Worm (Caenorhabditis elegans) whole organism, L2 larva: ENCODE results near the gene ZK1320.13.

Source experiments
- C34F6.9 ChIP-seq: fragments of 150-350 bp; optimal IDR thresholded peaks from 2 replicates; lab custom pipeline; 2014; ENCODE audit warnings: missing biosample characterization, missing genetic modification characterization
- F13H6.1 ChIP-seq: sonication (generic microtip); optimal IDR thresholded peaks from 2 replicates; lab custom pipeline; 2016; ENCODE audit warnings: missing genetic modification characterization, missing compliant biosample characterization
- R02D3.7 ChIP-seq: fragments of 150-350 bp; optimal IDR thresholded peaks from 2 replicates; lab custom pipeline; 2014; ENCODE audit warnings: missing biosample characterization, missing genetic modification characterization
- Y55F3AM.14 ChIP-seq: fragments of 200-800 bp; sonication (Bioruptor generic); optimal IDR thresholded peaks from 2 replicates; lab custom pipeline; 2018; ENCODE audit warnings: mild to moderate bottlenecking, missing genetic modification characterization, missing compliant biosample characterization
- ZK546.5 ChIP-seq: sonication (generic microtip); optimal IDR thresholded peaks from 2 replicates; lab custom pipeline; 2017; ENCODE audit warnings: missing biosample characterization, missing genetic modification characterization
- alr-1 ChIP-seq: fragments of 150-350 bp; optimal IDR thresholded peaks from 2 replicates; lab custom pipeline; 2014; ENCODE audit warnings: missing biosample characterization, missing genetic modification characterization
- aly-2 ChIP-seq: fragments of 150-350 bp; optimal IDR thresholded peaks from 2 replicates; lab custom pipeline; 2014; ENCODE audit warnings: missing biosample characterization, missing genetic modification characterization
- ama-1 ChIP-seq: fragments of 150-350 bp; optimal IDR thresholded peaks from 2 replicates; lab custom pipeline; 2018; ENCODE audit warnings: inconsistent platforms
- blmp-1 ChIP-seq: sonication (generic microtip); optimal IDR thresholded peaks from 2 replicates; lab custom pipeline; 2017; ENCODE audit warnings: missing genetic modification characterization, mild to moderate bottlenecking, missing compliant biosample characterization, antibody characterized with exemption, moderate library complexity; ENCODE audit not compliant: insufficient read depth
- ceh-16 ChIP-seq: fragments of 150-350 bp; optimal IDR thresholded peaks from 2 replicates; lab custom pipeline; 2014; ENCODE audit warnings: missing biosample characterization, missing genetic modification characterization
- ceh-82 ChIP-seq: fragments of 150-350 bp; optimal IDR thresholded peaks from 2 replicates; lab custom pipeline; 2014; ENCODE audit warnings: missing biosample characterization, missing genetic modification characterization
- crh-2 ChIP-seq: sonication (generic microtip); optimal IDR thresholded peaks from 2 replicates; lab custom pipeline; 2017; ENCODE audit warnings: missing biosample characterization, missing genetic modification characterization
- dmd-4 ChIP-seq: sonication (generic microtip); optimal IDR thresholded peaks from 2 replicates; lab custom pipeline; 2017; ENCODE audit warnings: missing biosample characterization, missing genetic modification characterization
- egl-27 ChIP-seq: sonication (generic microtip); optimal IDR thresholded peaks from 3 replicates; lab custom pipeline; 2017; ENCODE audit warnings: missing biosample characterization, missing genetic modification reagents, missing genetic modification characterization
- elt-1 ChIP-seq: fragments of 150-350 bp; optimal IDR thresholded peaks from 2 replicates; lab custom pipeline; 2014; ENCODE audit warnings: missing biosample characterization, missing genetic modification characterization
- elt-3 ChIP-seq: sonication (generic microtip); optimal IDR thresholded peaks from 2 replicates; lab custom pipeline; 2017; ENCODE audit warnings: missing biosample characterization, missing genetic modification characterization
- fos-1 ChIP-seq: fragments of 150-350 bp; optimal IDR thresholded peaks from 2 replicates; lab custom pipeline; 2014; ENCODE audit warnings: missing biosample characterization, missing genetic modification characterization
- gmeb-1 ChIP-seq: fragments of 150-350 bp; optimal IDR thresholded peaks from 2 replicates; lab custom pipeline; 2014; ENCODE audit warnings: missing biosample characterization, missing genetic modification characterization
- lin-11 ChIP-seq: fragments of 150-350 bp; sonication (generic microtip); optimal IDR thresholded peaks from 2 replicates; lab custom pipeline; 2014; ENCODE audit warnings: missing biosample characterization, missing genetic modification characterization, inconsistent platforms, mixed read lengths
- lin-13 ChIP-seq: fragments of 150-350 bp; optimal IDR thresholded peaks from 2 replicates; lab custom pipeline; 2014; ENCODE audit warnings: missing biosample characterization, missing genetic modification reagents, missing genetic modification characterization
- lin-39 ChIP-seq: fragments of 150-350 bp; optimal IDR thresholded peaks from 2 replicates; lab custom pipeline; 2014; ENCODE audit warnings: missing biosample characterization, missing genetic modification reagents, missing genetic modification characterization
- lsy-2 ChIP-seq, 2 experiments: fragments of 150-350 bp in 1 of 2; sonication (generic microtip) in 1 of 2; optimal IDR thresholded peaks; 2 replicates each; lab custom pipeline; 2014 to 2017; ENCODE audit warnings: missing biosample characterization in 2 of 2, missing genetic modification characterization in 2 of 2
- mab-5 ChIP-seq: fragments of 150-350 bp; optimal IDR thresholded peaks from 2 replicates; lab custom pipeline; 2014; ENCODE audit warnings: missing biosample characterization, missing genetic modification characterization
- mbf-1 ChIP-seq: sonication (generic microtip); optimal IDR thresholded peaks from 2 replicates; lab custom pipeline; 2017; ENCODE audit warnings: missing biosample characterization, missing genetic modification characterization
- mdl-1 ChIP-seq, 2 experiments: fragments of 150-350 bp in 1 of 2; sonication (generic microtip) in 1 of 2; optimal IDR thresholded peaks; 2 replicates each; lab custom pipeline; 2017; ENCODE audit warnings: missing biosample characterization in 2 of 2, missing genetic modification characterization in 2 of 2
- nhr-10 ChIP-seq: sonication (generic microtip); optimal IDR thresholded peaks from 2 replicates; lab custom pipeline; 2017; ENCODE audit warnings: missing biosample characterization, missing genetic modification characterization
- nhr-11 ChIP-seq: fragments of 150-350 bp; optimal IDR thresholded peaks from 2 replicates; lab custom pipeline; 2014; ENCODE audit warnings: missing biosample characterization, missing genetic modification characterization
- nhr-12 ChIP-seq: fragments of 150-350 bp; optimal IDR thresholded peaks from 2 replicates; lab custom pipeline; 2014; ENCODE audit warnings: missing biosample characterization, missing genetic modification characterization
- nhr-129 ChIP-seq: fragments of 150-350 bp; optimal IDR thresholded peaks from 2 replicates; lab custom pipeline; 2014; ENCODE audit warnings: missing biosample characterization, missing genetic modification characterization
- nhr-21 ChIP-seq: fragments of 150-350 bp; optimal IDR thresholded peaks from 2 replicates; lab custom pipeline; 2014; ENCODE audit warnings: missing biosample characterization, missing genetic modification characterization
- nhr-23 ChIP-seq: fragments of 150-350 bp; optimal IDR thresholded peaks from 2 replicates; lab custom pipeline; 2014; ENCODE audit warnings: missing biosample characterization, missing genetic modification reagents, missing genetic modification characterization
- nhr-237 ChIP-seq: fragments of 150-350 bp; optimal IDR thresholded peaks from 2 replicates; lab custom pipeline; 2014; ENCODE audit warnings: missing biosample characterization, missing genetic modification characterization
- nhr-25 ChIP-seq: fragments of 150-350 bp; sonication (generic microtip); optimal IDR thresholded peaks from 3 replicates; lab custom pipeline; 2014; ENCODE audit warnings: missing biosample characterization, missing genetic modification characterization
- nhr-6 ChIP-seq: fragments of 150-350 bp; optimal IDR thresholded peaks from 2 replicates; lab custom pipeline; 2014; ENCODE audit warnings: missing biosample characterization, missing genetic modification characterization
- nhr-77 ChIP-seq: fragments of 150-350 bp; optimal IDR thresholded peaks from 2 replicates; lab custom pipeline; 2014; ENCODE audit warnings: missing biosample characterization, missing genetic modification characterization
- peb-1 ChIP-seq: fragments of 150-350 bp; optimal IDR thresholded peaks from 2 replicates; lab custom pipeline; 2014; ENCODE audit warnings: missing biosample characterization, missing genetic modification characterization
- sem-4 ChIP-seq: fragments of 150-350 bp; optimal IDR thresholded peaks from 2 replicates; lab custom pipeline; 2014; ENCODE audit warnings: missing biosample characterization, missing genetic modification reagents, missing genetic modification characterization
- skn-1 ChIP-seq: sonication (generic microtip); optimal IDR thresholded peaks from 2 replicates; lab custom pipeline; 2017; ENCODE audit warnings: missing biosample characterization, missing genetic modification characterization
- sma-3 ChIP-seq: sonication (generic microtip); optimal IDR thresholded peaks from 2 replicates; lab custom pipeline; 2016; ENCODE audit warnings: missing genetic modification reagents, missing genetic modification characterization, missing compliant biosample characterization
- sma-9 ChIP-seq, 2 experiments: fragments of 150-350 bp in 1 of 2; sonication (generic microtip) in 1 of 2; optimal IDR thresholded peaks; 2 replicates each; lab custom pipeline; 2014 to 2016; ENCODE audit warnings: missing genetic modification characterization in 2 of 2, mild to moderate bottlenecking in 1 of 2, missing biosample characterization in 1 of 2, missing compliant biosample characterization in 1 of 2, missing genetic modification reagents in 1 of 2, moderate library complexity in 1 of 2
- snpc-4 ChIP-seq: fragments of 150-350 bp; optimal IDR thresholded peaks from 2 replicates; lab custom pipeline; 2014; ENCODE audit warnings: missing biosample characterization, missing genetic modification characterization
- unc-55 ChIP-seq: fragments of 150-350 bp; sonication (generic microtip); optimal IDR thresholded peaks from 3 replicates; lab custom pipeline; 2014; ENCODE audit warnings: missing biosample characterization, missing genetic modification reagents, missing genetic modification characterization
- unc-62 ChIP-seq: fragments of 150-350 bp; optimal IDR thresholded peaks from 2 replicates; lab custom pipeline; 2014; ENCODE audit warnings: missing biosample characterization, missing genetic modification reagents, missing genetic modification characterization
- zag-1 ChIP-seq: fragments of 150-350 bp; optimal IDR thresholded peaks from 2 replicates; lab custom pipeline; 2014; ENCODE audit warnings: missing biosample characterization, missing genetic modification characterization
- ztf-1 ChIP-seq: fragments of 200-800 bp; sonication (Bioruptor generic); conservative IDR thresholded peaks from 2 replicates; pipeline ENCODE4 v1.3.6; 2022; ENCODE audit warnings: missing genetic modification characterization, missing compliant biosample characterization
- ztf-11 ChIP-seq: sonication (generic microtip); optimal IDR thresholded peaks from 2 replicates; lab custom pipeline; 2017; ENCODE audit warnings: missing biosample characterization, missing genetic modification characterization
- ztf-4 ChIP-seq: fragments of 150-350 bp; optimal IDR thresholded peaks from 2 replicates; lab custom pipeline; 2014; ENCODE audit warnings: missing biosample characterization, missing genetic modification characterization

ZK1320.13 gene

DNA sequence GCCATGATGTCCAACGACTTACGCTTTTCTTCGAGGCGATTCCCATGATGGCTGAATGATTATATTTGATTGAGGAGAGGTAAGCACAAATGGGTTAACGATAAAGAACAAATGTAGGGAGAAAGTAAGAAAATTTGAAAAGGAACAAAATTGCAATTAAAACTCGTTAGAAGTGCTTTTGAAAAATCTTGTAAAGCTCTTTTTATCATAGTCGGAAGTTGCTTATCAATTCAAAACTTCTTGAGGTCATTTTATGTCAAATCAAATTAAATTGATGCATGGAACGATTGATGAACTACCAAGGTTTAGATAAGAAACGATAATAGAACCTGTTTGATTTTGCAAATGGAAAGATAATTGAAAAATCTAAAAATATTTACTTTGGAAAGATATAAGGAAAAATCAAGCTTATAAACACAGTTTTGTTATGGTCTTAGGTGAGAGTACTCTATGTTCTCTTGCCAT, 28.3 kb downstream of the ZK1320.13 start, which contains the start of gene glt-5:
Gene glt-5 (minus strand): TSS at position 51 of the 465 bp plus-strand sequence.
- TF ChIP-seq ztf-11 (tag; lab: Kevin White, UChicago) = no peak
- no peak for TF ChIP-seq nhr-25
- TF ChIP-seq lin-11 (tag; lab: Kevin White, UChicago) = no peak
- TF ChIP-seq skn-1 (tag; lab: Kevin White, UChicago) = no peak
- no peak for TF ChIP-seq nhr-23
- no peak for TF ChIP-seq mbf-1 (tag; lab: Kevin White, UChicago)
- peak; percentile 51 for TF ChIP-seq sma-9 (GFP tag; optimal IDR thresholded peaks at IDR 0.05; lab: Kevin White, UChicago)
- TF ChIP-seq sma-9 (tag; optimal IDR thresholded peaks at IDR 0.05; lab: Kevin White, UChicago) = no peak

DNA sequence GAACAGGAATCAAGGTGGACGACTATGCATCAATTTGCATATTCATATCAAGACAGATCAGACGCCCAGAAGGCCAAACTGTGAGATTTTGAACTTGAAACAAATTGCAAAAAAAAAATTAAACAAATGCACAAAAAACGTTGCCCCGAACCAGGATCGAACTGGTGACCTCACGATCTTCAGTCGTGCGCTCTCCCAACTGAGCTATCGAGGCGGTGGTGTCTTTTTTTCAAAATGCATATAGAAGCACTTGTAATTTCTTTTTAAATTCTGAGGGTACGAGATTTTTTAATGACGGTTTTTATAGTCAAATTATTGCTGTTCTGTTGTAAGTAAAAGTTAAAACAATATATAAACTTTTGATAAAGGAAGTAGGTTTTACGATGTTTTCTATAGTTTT, 32.5 kb downstream of the ZK1320.13 start:
- peak; percentile 31 for TF ChIP-seq nhr-25
- peak; percentile 12 for TF ChIP-seq sma-9 (GFP tag; optimal IDR thresholded peaks at IDR 0.05; lab: Kevin White, UChicago)
- TF ChIP-seq sma-9 (tag; optimal IDR thresholded peaks at IDR 0.05; lab: Kevin White, UChicago) = no peak
- TF ChIP-seq ceh-16 (tag; lab: Kevin White, UChicago) = no peak

DNA sequence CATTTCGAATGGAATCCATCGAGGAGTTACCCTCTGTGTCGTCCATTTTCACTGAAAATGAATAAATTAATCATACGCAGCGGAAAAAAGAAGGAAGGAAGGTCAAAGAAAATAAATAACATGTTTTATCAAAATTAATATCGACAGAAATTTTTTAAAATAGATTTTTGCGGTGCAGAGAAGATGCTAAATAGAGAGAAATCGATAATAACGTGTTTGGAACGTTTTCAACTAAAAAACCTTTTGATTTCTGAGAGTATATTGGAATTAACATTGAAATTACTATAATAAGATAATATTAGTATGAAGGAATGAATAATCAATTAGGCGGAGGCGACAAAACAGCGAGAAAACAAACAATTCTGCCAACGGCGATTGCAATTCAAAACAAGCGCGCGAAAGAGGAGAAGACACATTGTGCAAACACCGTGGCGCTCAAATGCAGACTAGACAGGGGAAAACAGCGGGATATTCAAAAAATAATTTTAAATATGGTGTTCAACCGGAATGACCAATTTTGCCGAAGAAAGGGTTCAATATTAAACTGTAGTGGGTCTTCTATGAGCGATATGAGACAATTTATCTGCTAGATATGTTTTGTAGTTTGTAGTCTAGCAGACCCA, 35.9 kb downstream of the ZK1320.13 start, which contains the start of gene wee-1.3:
Gene wee-1.3 (minus strand): TSS at position 51 of the 623 bp plus-strand sequence.
- peak; percentile 16 for TF ChIP-seq R02D3.7
- no peak for TF ChIP-seq nhr-23
- peak; percentile 48 for TF ChIP-seq egl-27
- peak; percentile 86 for TF ChIP-seq crh-2 (tag; lab: Kevin White, UChicago)
- TF ChIP-seq lsy-2 (tag; optimal IDR thresholded peaks at IDR 0.05; lab: Kevin White, UChicago) = peak; percentile 80 to 94
- peak; percentile 82 for TF ChIP-seq lin-13 (GFP tag; lab: Kevin White, UChicago)
- TF ChIP-seq nhr-77 = no peak
- TF ChIP-seq nhr-21 (tag; lab: Kevin White, UChicago) = peak; percentile 63
- peak; percentile 61 for TF ChIP-seq mab-5 (tag; lab: Kevin White, UChicago)
- no peak for TF ChIP-seq Y55F3AM.14 (GFP tag; lab: Kevin White, UChicago)
- TF ChIP-seq alr-1 (tag; lab: Kevin White, UChicago) = no peak
- no peak for TF ChIP-seq ZK546.5 (tag; lab: Kevin White, UChicago)
- TF ChIP-seq snpc-4 = peak; percentile 69
- no peak for TF ChIP-seq dmd-4 (tag; lab: Kevin White, UChicago)
- peak; percentile 64 for TF ChIP-seq F13H6.1
- TF ChIP-seq nhr-11 (tag; lab: Kevin White, UChicago) = peak; percentile 62
- peak; percentile 91 for TF ChIP-seq unc-55
- TF ChIP-seq fos-1 = peak; percentile 55
- peak; percentile 79 for TF ChIP-seq sma-9 (GFP tag; optimal IDR thresholded peaks at IDR 0.05; lab: Kevin White, UChicago)
- TF ChIP-seq sma-9 (tag; optimal IDR thresholded peaks at IDR 0.05; lab: Kevin White, UChicago) = no peak
- peak; percentile 43 for TF ChIP-seq blmp-1
- no peak for TF ChIP-seq mdl-1 (tag; optimal IDR thresholded peaks at IDR 0.05; lab: Kevin White, UChicago)
- TF ChIP-seq ztf-1 (GFP tag; lab: Robert Waterston, UW) = no peak
- TF ChIP-seq mbf-1 (tag; lab: Kevin White, UChicago) = no peak
- TF ChIP-seq skn-1 (tag; lab: Kevin White, UChicago) = no peak
- TF ChIP-seq zag-1 = no peak
- no peak for TF ChIP-seq elt-3 (tag; lab: Kevin White, UChicago)
- TF ChIP-seq nhr-237 (tag; lab: Kevin White, UChicago) = no peak
- peak; percentile 20 for TF ChIP-seq nhr-6 (tag; lab: Kevin White, UChicago)
- TF ChIP-seq nhr-25 = peak; percentile 80
- peak; percentile 60 for TF ChIP-seq sem-4 (tag; lab: Kevin White, UChicago)
- TF ChIP-seq nhr-10 (tag; lab: Kevin White, UChicago) = no peak
- peak; percentile 65 for TF ChIP-seq lin-11 (tag; lab: Kevin White, UChicago)
- no peak for TF ChIP-seq ztf-11 (tag; lab: Kevin White, UChicago)
- peak; percentile 83 for TF ChIP-seq nhr-129 (tag; lab: Kevin White, UChicago)
- peak; percentile 86 for TF ChIP-seq sma-3 (GFP tag; lab: Kevin White, UChicago)
- no peak for TF ChIP-seq unc-62 (GFP tag; lab: Kevin White, UChicago)
- TF ChIP-seq gmeb-1 (tag; lab: Kevin White, UChicago) = peak; percentile 98
- no peak for TF ChIP-seq ama-1 (lab: Kevin White, UChicago)
- no peak for TF ChIP-seq peb-1 (tag; lab: Kevin White, UChicago)
- peak; percentile 84 for TF ChIP-seq C34F6.9 (tag; lab: Kevin White, UChicago)
- TF ChIP-seq nhr-12 (tag; lab: Kevin White, UChicago) = no peak
- no peak for TF ChIP-seq elt-1
- TF ChIP-seq ceh-16 (tag; lab: Kevin White, UChicago) = no peak
- TF ChIP-seq aly-2 (tag; lab: Kevin White, UChicago) = no peak
- no peak for TF ChIP-seq ceh-82 (tag; lab: Kevin White, UChicago)
- no peak for TF ChIP-seq lin-39 (tag; lab: Kevin White, UChicago)
- peak; percentile 36 for TF ChIP-seq ztf-4 (tag; lab: Kevin White, UChicago)
